Worm (Caenorhabditis elegans) whole organism, L3 larva: Measurements from ENCODE around the gene irld-49.

Experiments
- R02D3.7 ChIP-seq: fragments of 150-350 bp; optimal IDR thresholded peaks from 2 replicates; lab custom pipeline; 2014; ENCODE audit warnings: missing biosample characterization, missing genetic modification characterization
- ZK546.5 ChIP-seq: sonication (generic microtip); optimal IDR thresholded peaks from 2 replicates; lab custom pipeline; 2017; ENCODE audit warnings: missing biosample characterization, missing genetic modification characterization
- aly-2 ChIP-seq: fragments of 150-350 bp; optimal IDR thresholded peaks from 2 replicates; lab custom pipeline; 2014; ENCODE audit warnings: missing biosample characterization, missing genetic modification characterization
- ama-1 ChIP-seq: fragments of 150-350 bp; optimal IDR thresholded peaks from 2 replicates; lab custom pipeline; 2018
- ceh-16 ChIP-seq: sonication (generic microtip); optimal IDR thresholded peaks from 2 replicates; lab custom pipeline; 2017; ENCODE audit warnings: missing biosample characterization, missing genetic modification characterization
- ceh-82 ChIP-seq: fragments of 150-350 bp; optimal IDR thresholded peaks from 2 replicates; lab custom pipeline; 2014; ENCODE audit warnings: missing biosample characterization, missing genetic modification characterization
- ceh-9 ChIP-seq: sonication (generic microtip); optimal IDR thresholded peaks from 2 replicates; lab custom pipeline; 2018; ENCODE audit warnings: missing biosample characterization, missing genetic modification characterization
- daf-12 ChIP-seq: fragments of 150-350 bp; optimal IDR thresholded peaks from 2 replicates; lab custom pipeline; 2014; ENCODE audit warnings: missing biosample characterization, missing genetic modification reagents, missing genetic modification characterization
- egl-27 ChIP-seq: sonication (generic microtip); optimal IDR thresholded peaks from 4 replicates; lab custom pipeline; 2017; ENCODE audit warnings: missing biosample characterization, missing genetic modification reagents, missing genetic modification characterization
- egl-5 ChIP-seq: fragments of 150-350 bp; optimal IDR thresholded peaks from 2 replicates; lab custom pipeline; 2017; ENCODE audit warnings: missing biosample characterization, missing genetic modification reagents, missing genetic modification characterization, inconsistent platforms
- elt-1 ChIP-seq: fragments of 150-350 bp; optimal IDR thresholded peaks from 2 replicates; lab custom pipeline; 2014; ENCODE audit warnings: missing biosample characterization, missing genetic modification characterization
- elt-2 ChIP-seq: sonication (generic microtip); optimal IDR thresholded peaks from 2 replicates; lab custom pipeline; 2016; ENCODE audit warnings: missing genetic modification reagents, mild to moderate bottlenecking, missing genetic modification characterization, missing compliant biosample characterization
- elt-3 ChIP-seq, 3 experiments: fragments of 150-350 bp in 1 of 3; sonication (generic microtip) in 2 of 3; optimal IDR thresholded peaks; 2 replicates in 2 of 3; 4 replicates in 1 of 3; lab custom pipeline; 2014 to 2017; ENCODE audit warnings: missing biosample characterization in 3 of 3, missing genetic modification characterization in 3 of 3
- fkh-10 ChIP-seq: sonication (generic microtip); optimal IDR thresholded peaks from 2 replicates; lab custom pipeline; 2017; ENCODE audit warnings: missing biosample characterization, missing genetic modification reagents, missing genetic modification characterization
- fkh-2 ChIP-seq: fragments of 150-350 bp; optimal IDR thresholded peaks from 2 replicates; lab custom pipeline; 2014; ENCODE audit warnings: missing biosample characterization, missing genetic modification reagents, missing genetic modification characterization
- fos-1 ChIP-seq: fragments of 150-350 bp; optimal IDR thresholded peaks from 2 replicates; lab custom pipeline; 2014; ENCODE audit warnings: missing biosample characterization, missing genetic modification characterization
- hmg-11 ChIP-seq: sonication (generic microtip); optimal IDR thresholded peaks from 2 replicates; lab custom pipeline; 2016; ENCODE audit warnings: missing genetic modification characterization, missing compliant biosample characterization
- jun-1 ChIP-seq: fragments of 150-350 bp; optimal IDR thresholded peaks from 2 replicates; lab custom pipeline; 2014; ENCODE audit warnings: missing biosample characterization, missing genetic modification reagents, missing genetic modification characterization
- lin-15B ChIP-seq: fragments of 150-350 bp; optimal IDR thresholded peaks from 2 replicates; lab custom pipeline; 2014; ENCODE audit warnings: missing biosample characterization, missing genetic modification characterization
- lin-39 ChIP-seq: fragments of 150-350 bp; optimal IDR thresholded peaks from 2 replicates; lab custom pipeline; 2018; ENCODE audit warnings: missing biosample characterization, missing genetic modification reagents, missing genetic modification characterization
- lsy-12 ChIP-seq: sonication (generic microtip); optimal IDR thresholded peaks from 2 replicates; lab custom pipeline; 2016; ENCODE audit warnings: mild to moderate bottlenecking, missing genetic modification characterization, missing compliant biosample characterization
- mdl-1 ChIP-seq: fragments of 150-350 bp; optimal IDR thresholded peaks from 2 replicates; lab custom pipeline; 2014; ENCODE audit warnings: missing biosample characterization, missing genetic modification characterization
- mml-1 ChIP-seq: fragments of 150-350 bp; sonication (generic microtip); optimal IDR thresholded peaks from 3 replicates; lab custom pipeline; 2014; ENCODE audit warnings: missing biosample characterization, missing genetic modification characterization
- nfya-1 ChIP-seq: sonication (generic microtip); optimal IDR thresholded peaks from 2 replicates; lab custom pipeline; 2017; ENCODE audit warnings: missing genetic modification characterization, mild to moderate bottlenecking, missing compliant biosample characterization, antibody characterized with exemption, moderate library complexity; ENCODE audit not compliant: insufficient read depth
- nhr-11 ChIP-seq: fragments of 150-350 bp; optimal IDR thresholded peaks from 2 replicates; lab custom pipeline; 2014; ENCODE audit warnings: missing biosample characterization, missing genetic modification characterization
- nhr-12 ChIP-seq: fragments of 150-350 bp; optimal IDR thresholded peaks from 2 replicates; lab custom pipeline; 2014; ENCODE audit warnings: missing biosample characterization, missing genetic modification characterization
- nhr-23 ChIP-seq: fragments of 150-350 bp; optimal IDR thresholded peaks from 2 replicates; lab custom pipeline; 2014; ENCODE audit warnings: missing biosample characterization, missing genetic modification reagents, missing genetic modification characterization
- nhr-237 ChIP-seq: fragments of 150-350 bp; optimal IDR thresholded peaks from 2 replicates; lab custom pipeline; 2014; ENCODE audit warnings: missing biosample characterization, missing genetic modification characterization
- nhr-25 ChIP-seq: sonication (generic microtip); optimal IDR thresholded peaks from 2 replicates; lab custom pipeline; 2017; ENCODE audit warnings: missing biosample characterization, missing genetic modification characterization
- nhr-28 ChIP-seq: fragments of 150-350 bp; optimal IDR thresholded peaks from 2 replicates; lab custom pipeline; 2014; ENCODE audit warnings: missing biosample characterization, missing genetic modification characterization
- nhr-43 ChIP-seq: sonication (generic microtip); optimal IDR thresholded peaks from 2 replicates; lab custom pipeline; 2016; ENCODE audit warnings: mild to moderate bottlenecking, missing genetic modification characterization, missing compliant biosample characterization; ENCODE audit not compliant: poor library complexity, severe bottlenecking
- nhr-76 ChIP-seq: fragments of 150-350 bp; sonication (generic microtip); optimal IDR thresholded peaks from 5 replicates; lab custom pipeline; 2014; ENCODE audit warnings: missing biosample characterization, missing genetic modification characterization
- nhr-77 ChIP-seq: fragments of 150-350 bp; optimal IDR thresholded peaks from 2 replicates; lab custom pipeline; 2014; ENCODE audit warnings: missing biosample characterization, missing genetic modification characterization
- pha-4 ChIP-seq: fragments of 150-350 bp; optimal IDR thresholded peaks from 2 replicates; lab custom pipeline; 2014; ENCODE audit warnings: missing biosample characterization, missing genetic modification reagents, missing genetic modification characterization
- pqm-1 ChIP-seq: fragments of 150-350 bp; optimal IDR thresholded peaks from 2 replicates; lab custom pipeline; 2017; ENCODE audit warnings: missing biosample characterization, missing genetic modification characterization, inconsistent platforms
- sea-2 ChIP-seq: fragments of 150-350 bp; sonication (generic microtip); optimal IDR thresholded peaks from 4 replicates; lab custom pipeline; 2014; ENCODE audit warnings: missing biosample characterization, missing genetic modification reagents, missing genetic modification characterization
- skn-1 ChIP-seq: fragments of 150-350 bp; optimal IDR thresholded peaks from 2 replicates; lab custom pipeline; 2014; ENCODE audit warnings: missing biosample characterization, missing genetic modification characterization
- snpc-4 ChIP-seq: fragments of 150-350 bp; optimal IDR thresholded peaks from 2 replicates; lab custom pipeline; 2014; ENCODE audit warnings: missing biosample characterization, missing genetic modification characterization
- tbx-2 ChIP-seq: sonication (generic microtip); optimal IDR thresholded peaks from 2 replicates; lab custom pipeline; 2016; ENCODE audit warnings: mild to moderate bottlenecking, missing genetic modification characterization, missing compliant biosample characterization
- unc-39 ChIP-seq: sonication (generic microtip); optimal IDR thresholded peaks from 4 replicates; lab custom pipeline; 2017; ENCODE audit warnings: missing biosample characterization, missing genetic modification characterization
- unc-62 ChIP-seq: fragments of 150-350 bp; sonication (generic microtip); optimal IDR thresholded peaks from 4 replicates; lab custom pipeline; 2014; ENCODE audit warnings: missing biosample characterization, missing genetic modification reagents, missing genetic modification characterization
- zag-1 ChIP-seq: fragments of 150-350 bp; optimal IDR thresholded peaks from 2 replicates; lab custom pipeline; 2014; ENCODE audit warnings: missing biosample characterization, missing genetic modification characterization
- ztf-11 ChIP-seq: fragments of 150-350 bp; optimal IDR thresholded peaks from 2 replicates; lab custom pipeline; 2014; ENCODE audit warnings: missing biosample characterization, missing genetic modification characterization
- ztf-4 ChIP-seq: fragments of 150-350 bp; optimal IDR thresholded peaks from 2 replicates; lab custom pipeline; 2014; ENCODE audit warnings: missing biosample characterization, missing genetic modification characterization

Gene irld-49

ce11 chrII:2965215-2965998 lies 21.4 kb downstream of the irld-49 start:
- TF ChIP-seq ceh-9 (tag; lab: Kevin White, UChicago) (no peak), tbx-2 (tag; lab: Kevin White, UChicago) (no peak), elt-3 (tag; optimal IDR thresholded peaks at IDR 0.05; lab: Kevin White, UChicago) (no peak), lin-39 (no peak), ZK546.5 (tag; lab: Kevin White, UChicago) (no peak), nhr-28 (tag; lab: Kevin White, UChicago) (no peak), ceh-16 (tag; lab: Kevin White, UChicago) (no peak), egl-27 (tag; lab: Kevin White, UChicago) (no peak), zag-1 (no peak), unc-39 (tag; lab: Kevin White, UChicago) (no peak), nhr-237 (no peak), lin-15B (tag; lab: Kevin White, UChicago) (no peak), ztf-4 (tag; lab: Kevin White, UChicago) (no peak), fos-1 (tag; lab: Kevin White, UChicago) (no peak), nhr-11 (no peak), nhr-25 (tag; lab: Kevin White, UChicago) (no peak), skn-1 (no peak), elt-1 (no peak)

ce11 chrII:2966350-2966749 lies 22.4 kb downstream of the irld-49 start:
- TF ChIP-seq fkh-10 (GFP tag; lab: Kevin White, UChicago), result no peak
- no peak for TF ChIP-seq hmg-11

ce11 chrII:2967064-2967463 lies 23.1 kb downstream of the irld-49 start:
- peak; percentile 95 for TF ChIP-seq pha-4 (tag; lab: Kevin White, UChicago)
- no peak for TF ChIP-seq ztf-11
- TF ChIP-seq nfya-1 (tag; lab: Kevin White, UChicago), result peak; percentile 10
- TF ChIP-seq, all 47 proteins: peak for 2

ce11 chrII:2973940-2974402 lies 30.0 kb downstream of the irld-49 start:
- TF ChIP-seq ztf-11 (no peak), R02D3.7 (tag; lab: Kevin White, UChicago) (peak; percentile 78), mml-1 (tag; lab: Kevin White, UChicago) (no peak), lsy-12 (peak; percentile 95), hmg-11 (peak; percentile 81), egl-5 (tag; lab: Kevin White, UChicago) (peak; percentile 74), fkh-2 (tag; lab: Kevin White, UChicago) (no peak), lin-39 (peak; percentile 99), nhr-43 (peak; percentile 93), elt-2 (tag; lab: Kevin White, UChicago) (peak; percentile 87), pha-4 (tag; lab: Kevin White, UChicago) (peak; percentile 97), unc-39 (tag; lab: Kevin White, UChicago) (no peak), skn-1 (peak; percentile 59), nhr-23 (tag; lab: Kevin White, UChicago) (peak; percentile 97), nhr-11 (peak; percentile 81), lin-15B (tag; lab: Kevin White, UChicago) (peak; percentile 63), pqm-1 (tag; lab: Kevin White, UChicago) (peak; percentile 84), sea-2 (GFP tag; lab: Kevin White, UChicago) (peak; percentile 7), snpc-4 (tag; lab: Kevin White, UChicago) (peak; percentile 47), mdl-1 (peak; percentile 98), ceh-82 (tag; lab: Kevin White, UChicago) (peak; percentile 87), unc-62 (GFP tag; lab: Kevin White, UChicago) (peak; percentile 78), nhr-76 (tag; lab: Kevin White, UChicago) (no peak), fkh-10 (GFP tag; lab: Kevin White, UChicago) (peak; percentile 69), ama-1 (lab: Kevin White, UChicago) (peak; percentile 82), ceh-9 (tag; lab: Kevin White, UChicago) (no peak), fos-1 (tag; lab: Kevin White, UChicago) (peak; percentile 70), elt-1 (peak; percentile 84), ZK546.5 (tag; lab: Kevin White, UChicago) (no peak), nhr-28 (tag; lab: Kevin White, UChicago) (no peak), nhr-77 (no peak), ceh-16 (tag; lab: Kevin White, UChicago) (no peak), nhr-12 (tag; lab: Kevin White, UChicago) (no peak), ztf-4 (tag; lab: Kevin White, UChicago) (no peak), daf-12 (tag; lab: Kevin White, UChicago) (peak; percentile 60), nhr-25 (tag; lab: Kevin White, UChicago) (peak; percentile 97), nhr-237 (no peak), elt-3 (tag; optimal IDR thresholded peaks at IDR 0.05; lab: Kevin White, UChicago) (peak in 2 of 3 experiments; percentile 1 to 37), aly-2 (tag; lab: Kevin White, UChicago) (no peak), jun-1 (tag; lab: Kevin White, UChicago) (peak; percentile 98), zag-1 (peak; percentile 80)
